Fruit fly (Drosophila melanogaster) whole organism, adult: ENCODE results near the gene Prosbeta7.

Source experiments
- CG14711 ChIP-seq: fragments of 200-800 bp; sonication (Bioruptor generic); optimal IDR thresholded peaks from 2 replicates; lab custom pipeline; 2018; ENCODE audit warnings: missing biosample characterization, mild to moderate bottlenecking, missing genetic modification characterization, moderate library complexity
- CG1620 ChIP-seq: fragments of 200-800 bp; sonication (Bioruptor generic); optimal IDR thresholded peaks from 2 replicates; lab custom pipeline; 2016; ENCODE audit warnings: missing biosample characterization, missing genetic modification characterization
- CG33017 ChIP-seq: fragments of 200-800 bp; sonication (Bioruptor generic); optimal IDR thresholded peaks from 2 replicates; lab custom pipeline; 2018; ENCODE audit warnings: missing biosample characterization, mild to moderate bottlenecking, missing genetic modification characterization, moderate library complexity
- CG5204 ChIP-seq: fragments of 200-800 bp; sonication (Bioruptor generic); optimal IDR thresholded peaks from 2 replicates; lab custom pipeline; 2016; ENCODE audit warnings: missing biosample characterization, missing genetic modification characterization
- CG7045 ChIP-seq: fragments of 200-800 bp; sonication (Bioruptor generic); optimal IDR thresholded peaks from 2 replicates; lab custom pipeline; 2017; ENCODE audit warnings: missing biosample characterization, mild to moderate bottlenecking, missing genetic modification characterization
- CG7101 ChIP-seq: fragments of 200-800 bp; sonication (Bioruptor generic); optimal IDR thresholded peaks from 2 replicates; lab custom pipeline; 2018; ENCODE audit warnings: missing biosample characterization, mild to moderate bottlenecking, missing genetic modification characterization, moderate library complexity
- Hr96 ChIP-seq: fragments of 200-800 bp; sonication (Bioruptor generic); optimal IDR thresholded peaks from 2 replicates; lab custom pipeline; 2016; ENCODE audit warnings: missing biosample characterization, missing genetic modification characterization
- bab1 ChIP-seq: fragments of 200-800 bp; sonication (Bioruptor generic); optimal IDR thresholded peaks from 3 replicates; lab custom pipeline; 2019; ENCODE audit warnings: missing biosample characterization, mild to moderate bottlenecking, missing genetic modification characterization, moderate library complexity
- cnc ChIP-seq, 2 experiments: fragments of >200 bp; optimal IDR thresholded peaks; 2 replicates each; lab custom pipeline; 2017
- kay ChIP-seq: fragments of 200-800 bp; sonication (Bioruptor generic); peaks from one replicate; lab custom pipeline; 2016; ENCODE audit warnings: missing biosample characterization, missing genetic modification characterization, borderline replicate concordance
- ovo ChIP-seq: fragments of 200-800 bp; sonication (Bioruptor generic); optimal IDR thresholded peaks from 2 replicates; lab custom pipeline; 2016; ENCODE audit warnings: missing biosample characterization, missing genetic modification characterization
- pad ChIP-seq: fragments of 200-800 bp; sonication (Bioruptor generic); optimal IDR thresholded peaks from 3 replicates; lab custom pipeline; 2017; ENCODE audit warnings: missing biosample characterization, missing genetic modification characterization, mild to moderate bottlenecking, moderate library complexity, missing genetic modification reagents
- tj ChIP-seq: fragments of 200-800 bp; sonication (Bioruptor generic); optimal IDR thresholded peaks from 3 replicates; lab custom pipeline; 2017; ENCODE audit warnings: missing biosample characterization, mild to moderate bottlenecking, missing genetic modification characterization, moderate library complexity
- toe ChIP-seq: fragments of 200-800 bp; sonication (Bioruptor generic); optimal IDR thresholded peaks from 2 replicates; lab custom pipeline; 2016; ENCODE audit warnings: missing biosample characterization, missing genetic modification characterization

dm6 chr3R:5316790-5317189 is 41.4 kb downstream of the Prosbeta7 start:
- TF ChIP-seq CG7045 (GFP tag; lab: Kevin White, UChicago) = no peak
- TF ChIP-seq kay = no peak
- TF ChIP-seq CG33017 (tag; lab: Kevin White, UChicago) = no peak
- no peak for TF ChIP-seq toe
- no peak for TF ChIP-seq CG1620 (GFP tag; lab: Kevin White, UChicago)
- TF ChIP-seq CG14711 (tag; lab: Kevin White, UChicago) = no peak
- TF ChIP-seq tj (GFP tag; lab: Kevin White, UChicago) = no peak
- no peak for TF ChIP-seq bab1 (GFP tag; lab: Kevin White, UChicago)
- no peak for TF ChIP-seq pad
- no peak for TF ChIP-seq ovo
- no peak for TF ChIP-seq Hr96 (GFP tag; lab: Kevin White, UChicago)
- TF ChIP-seq CG7101 (tag; lab: Kevin White, UChicago) = no peak
- TF ChIP-seq cnc (optimal IDR thresholded peaks at IDR 0.05; lab: Kevin White, UChicago) = no peak
- no peak for TF ChIP-seq CG5204 (GFP tag; lab: Kevin White, UChicago)
